Worm (Caenorhabditis elegans) whole organism, L4 larva: ENCODE measurements around the gene Y39B6A.34.

ENCODE experiments used
- dpl-1 ChIP-seq: fragments of 150-350 bp; optimal IDR thresholded peaks from 2 replicates; lab custom pipeline; 2014; ENCODE audit warnings: missing biosample characterization, missing genetic modification reagents, missing genetic modification characterization
- egl-27 ChIP-seq: sonication (generic microtip); optimal IDR thresholded peaks from 3 replicates; lab custom pipeline; 2017; ENCODE audit warnings: missing biosample characterization, missing genetic modification reagents, missing genetic modification characterization
- fos-1 ChIP-seq: fragments of 150-350 bp; optimal IDR thresholded peaks from 2 replicates; lab custom pipeline; 2014; ENCODE audit warnings: missing biosample characterization, missing genetic modification characterization
- lin-13 ChIP-seq: fragments of 150-350 bp; optimal IDR thresholded peaks from 2 replicates; lab custom pipeline; 2014; ENCODE audit warnings: missing biosample characterization, missing genetic modification reagents, missing genetic modification characterization
- nhr-28 ChIP-seq: fragments of 150-350 bp; optimal IDR thresholded peaks from 2 replicates; lab custom pipeline; 2014; ENCODE audit warnings: missing biosample characterization, missing genetic modification characterization
- nhr-77 ChIP-seq: fragments of 150-350 bp; optimal IDR thresholded peaks from 2 replicates; lab custom pipeline; 2014; ENCODE audit warnings: missing biosample characterization, missing genetic modification characterization
- pha-4 ChIP-seq, 2 experiments: fragments of 150-350 bp in 1 of 2; fragments of 200-800 bp in 1 of 2; sonication (Bioruptor generic) in 1 of 2; IDR thresholded peaks in 1 of 2; optimal IDR thresholded peaks in 1 of 2; 2 replicates each; pipeline versions ENCODE4 v1.3.6 to Lab custom; 2014 to 2022; ENCODE audit warnings: missing genetic modification characterization in 2 of 2, missing genetic modification reagents in 2 of 2, missing biosample characterization in 1 of 2, missing compliant biosample characterization in 1 of 2
- pqm-1 ChIP-seq: sonication (generic microtip); optimal IDR thresholded peaks from 2 replicates; lab custom pipeline; 2017; ENCODE audit warnings: missing biosample characterization, missing genetic modification characterization
- unc-62 ChIP-seq, 3 experiments: fragments of 150-350 bp in 1 of 3; sonication (generic microtip); optimal IDR thresholded peaks in 2 of 3; peaks in 1 of 3; 1 replicate in 1 of 3; 2 replicates in 2 of 3; lab custom pipeline; 2014 to 2017; ENCODE audit warnings: missing biosample characterization in 3 of 3, missing genetic modification characterization in 3 of 3, missing genetic modification reagents in 3 of 3, missing genotype in 1 of 3

- TF ChIP-seq dpl-1 (GFP tag; lab: Kevin White, UChicago) (peak; percentile 75), lin-13 (GFP tag; lab: Kevin White, UChicago) (peak; percentile 72), nhr-28 (tag; lab: Kevin White, UChicago) (peak; percentile 44), nhr-77 (tag; lab: Kevin White, UChicago) (peak; percentile 44), pha-4 (GFP tag; IDR thresholded peaks at IDR 0.05; lab: Robert Waterston, UW) (peak; percentile 38; the same call in 1 of the 2 replicates), pha-4 (tag; optimal IDR thresholded peaks at IDR 0.05; lab: Kevin White, UChicago) (no peak), egl-27 (no peak), unc-62 (GFP tag; optimal IDR thresholded peaks at IDR 0.05 in 1 of 2; lab: Kevin White, UChicago) (no peak), unc-62 (tag; optimal IDR thresholded peaks at IDR 0.05; lab: Kevin White, UChicago) (no peak), fos-1 (tag; lab: Kevin White, UChicago) (no peak), pqm-1 (tag; lab: Kevin White, UChicago) (no peak)
Measured at ce11 chrV:18990238-18990901, 10.4 kb upstream of the Y39B6A.34 start, which contains the start of the genes reps-1 and Y39B6A.37.
